Fruit fly (Drosophila melanogaster) whole organism, embryonic: ENCODE measurements around the gene dbr.
A peak's percentile ranks its signal among the peaks of the same experiment; 100 is the strongest.

Source experiments
- Aef1 ChIP-seq: fragments of 200-800 bp; sonication (Bioruptor generic); IDR thresholded peaks from 3 replicates; pipeline ENCODE4 v1.3.6; 2022; ENCODE audit warnings: missing biosample characterization, missing genetic modification characterization
- B-H1 ChIP-seq: fragments of 200-800 bp; sonication (Bioruptor generic); IDR thresholded peaks from 3 replicates; pipeline ENCODE4 v1.3.6; 2022; ENCODE audit warnings: missing biosample characterization, missing genetic modification characterization
- B-H2 ChIP-seq: fragments of 200-800 bp; sonication (Bioruptor generic); optimal IDR thresholded peaks from 2 replicates; lab custom pipeline; 2018; ENCODE audit warnings: missing biosample characterization, mild to moderate bottlenecking, missing genetic modification characterization
- CG12071 ChIP-seq: fragments of 200-800 bp; sonication (Bioruptor generic); optimal IDR thresholded peaks from 3 replicates; lab custom pipeline; 2018; ENCODE audit warnings: missing biosample characterization, mild to moderate bottlenecking, missing genetic modification characterization
- CG12659 ChIP-seq: fragments of 200-800 bp; sonication (Bioruptor generic); optimal IDR thresholded peaks from 3 replicates; lab custom pipeline; 2017; ENCODE audit warnings: mild to moderate bottlenecking, missing biosample characterization, missing genetic modification reagents, missing genetic modification characterization
- CG15011 ChIP-seq: fragments of 200-800 bp; sonication (Bioruptor generic); optimal IDR thresholded peaks from 3 replicates; lab custom pipeline; 2018; ENCODE audit warnings: missing biosample characterization, mild to moderate bottlenecking, missing genetic modification characterization
- CG15514 ChIP-seq: fragments of 200-800 bp; sonication (Bioruptor generic); optimal IDR thresholded peaks from 3 replicates; lab custom pipeline; 2017; ENCODE audit warnings: missing biosample characterization, missing genetic modification characterization, mild to moderate bottlenecking, moderate library complexity, missing genetic modification reagents
- CG1603 ChIP-seq: fragments of 200-800 bp; sonication (Bioruptor generic); optimal IDR thresholded peaks from 2 replicates; lab custom pipeline; 2019; ENCODE audit warnings: missing biosample characterization, mild to moderate bottlenecking, missing genetic modification characterization, moderate library complexity
- CG17612 ChIP-seq: fragments of 200-800 bp; sonication (Bioruptor generic); IDR thresholded peaks from 2 replicates; pipeline ENCODE4 v1.3.6; 2022; ENCODE audit warnings: missing biosample characterization, missing genetic modification characterization
- CG1792 ChIP-seq: fragments of 200-800 bp; sonication (Bioruptor generic); optimal IDR thresholded peaks from 2 replicates; lab custom pipeline; 2016; ENCODE audit warnings: missing biosample characterization, missing genetic modification characterization
- CG32772 ChIP-seq: fragments of 200-800 bp; sonication (Bioruptor generic); IDR thresholded peaks from 2 replicates; pipeline ENCODE4 v1.3.6; 2022; ENCODE audit warnings: missing biosample characterization, missing genetic modification characterization
- CG4360 ChIP-seq: fragments of 200-800 bp; sonication (Bioruptor generic); IDR thresholded peaks from 2 replicates; pipeline ENCODE4 v1.3.6; 2022; ENCODE audit warnings: missing biosample characterization, missing genetic modification characterization
- CG7928 ChIP-seq: fragments of 200-800 bp; sonication (Bioruptor generic); optimal IDR thresholded peaks from 2 replicates; lab custom pipeline; 2017; ENCODE audit warnings: missing biosample characterization, mild to moderate bottlenecking, missing genetic modification characterization
- CG7987 ChIP-seq: fragments of 200-800 bp; sonication (Bioruptor generic); optimal IDR thresholded peaks from 2 replicates; lab custom pipeline; 2018; ENCODE audit warnings: missing biosample characterization, mild to moderate bottlenecking, missing genetic modification characterization, moderate library complexity
- CG8924 ChIP-seq: fragments of 200-800 bp; optimal IDR thresholded peaks from 3 replicates; lab custom pipeline; 2019; ENCODE audit warnings: missing biosample characterization, mild to moderate bottlenecking, missing genetic modification characterization, moderate library complexity
- D19A ChIP-seq: fragments of 200-800 bp; optimal IDR thresholded peaks from 3 replicates; lab custom pipeline; 2019; ENCODE audit warnings: missing biosample characterization, mild to moderate bottlenecking, missing genetic modification characterization, moderate library complexity
- Dip2 ChIP-seq: fragments of 200-800 bp; sonication (Bioruptor generic); IDR thresholded peaks from 2 replicates; pipeline ENCODE4 v1.3.6; 2022; ENCODE audit warnings: missing biosample characterization, missing genetic modification characterization
- Doc2 ChIP-seq: fragments of 200-800 bp; sonication (Bioruptor generic); IDR thresholded peaks from 2 replicates; pipeline ENCODE4 v1.3.6; 2022; ENCODE audit warnings: missing biosample characterization, missing genetic modification characterization
- Fer3 ChIP-seq: fragments of 200-800 bp; sonication (Bioruptor generic); optimal IDR thresholded peaks from 2 replicates; lab custom pipeline; 2018; ENCODE audit warnings: missing biosample characterization, mild to moderate bottlenecking, missing genetic modification characterization, moderate library complexity
- Hr51 ChIP-seq, 2 experiments: fragments of 200-800 bp; sonication (Bioruptor generic); optimal IDR thresholded peaks; 2 replicates in 1 of 2; 3 replicates in 1 of 2; lab custom pipeline; 2016 to 2018; ENCODE audit warnings: missing biosample characterization in 2 of 2, missing genetic modification characterization in 2 of 2, mild to moderate bottlenecking in 1 of 2, moderate library complexity in 1 of 2
- MBD-R2 ChIP-seq: fragments of 200-800 bp; sonication (Bioruptor generic); IDR thresholded peaks from 2 replicates; pipeline ENCODE4 v1.3.6; 2022; ENCODE audit warnings: missing biosample characterization, missing genetic modification characterization
- NC2α ChIP-seq: fragments of 200-800 bp; sonication (Bioruptor generic); optimal IDR thresholded peaks from 2 replicates; lab custom pipeline; 2016; ENCODE audit warnings: missing biosample characterization, missing genetic modification characterization
- NC2β ChIP-seq: fragments of 200-800 bp; sonication (Bioruptor generic); optimal IDR thresholded peaks from 2 replicates; lab custom pipeline; 2016; ENCODE audit warnings: missing biosample characterization, missing genetic modification characterization
- Neu2 ChIP-seq: fragments of 200-800 bp; sonication (Bioruptor generic); optimal IDR thresholded peaks from 3 replicates; lab custom pipeline; 2016; ENCODE audit warnings: missing biosample characterization, missing genetic modification characterization, borderline replicate concordance
- Oli ChIP-seq: fragments of 200-800 bp; sonication (Bioruptor generic); optimal IDR thresholded peaks from 2 replicates; lab custom pipeline; 2018; ENCODE audit warnings: missing biosample characterization, mild to moderate bottlenecking, missing genetic modification characterization, moderate library complexity
- Sry-δ ChIP-seq: fragments of 200-800 bp; sonication (Bioruptor generic); optimal IDR thresholded peaks from 2 replicates; lab custom pipeline; 2016; ENCODE audit warnings: missing biosample characterization, missing genetic modification characterization
- Usf ChIP-seq: fragments of 200-800 bp; sonication (Bioruptor generic); optimal IDR thresholded peaks from 2 replicates; lab custom pipeline; 2017; ENCODE audit warnings: missing genotype, missing biosample characterization, missing genetic modification characterization
- Vsx1 ChIP-seq: fragments of 200-800 bp; sonication (Bioruptor generic); optimal IDR thresholded peaks from 2 replicates; lab custom pipeline; 2017; ENCODE audit warnings: missing biosample characterization, mild to moderate bottlenecking, missing genetic modification characterization, missing genetic modification reagents
- Xbp1 ChIP-seq: fragments of 200-800 bp; sonication (Bioruptor generic); optimal IDR thresholded peaks from 3 replicates; lab custom pipeline; 2016; ENCODE audit warnings: missing biosample characterization, mild to moderate bottlenecking, missing genetic modification characterization
- az2 ChIP-seq: fragments of 200-800 bp; sonication (Bioruptor generic); optimal IDR thresholded peaks from 3 replicates; lab custom pipeline; 2016; ENCODE audit warnings: missing biosample characterization, missing genetic modification characterization
- cato ChIP-seq: fragments of 200-800 bp; sonication (Bioruptor generic); optimal IDR thresholded peaks from 2 replicates; lab custom pipeline; 2016; ENCODE audit warnings: missing biosample characterization, missing genetic modification characterization, borderline replicate concordance
- en ChIP-seq: fragments of 200-800 bp; sonication (Bioruptor generic); optimal IDR thresholded peaks from 2 replicates; lab custom pipeline; 2016; ENCODE audit warnings: missing biosample characterization, missing genetic modification characterization
- fd3F ChIP-seq: fragments of 200-800 bp; sonication (Bioruptor generic); optimal IDR thresholded peaks from 2 replicates; lab custom pipeline; 2018; ENCODE audit warnings: missing biosample characterization, mild to moderate bottlenecking, missing genetic modification characterization, moderate library complexity
- gem ChIP-seq: fragments of 200-800 bp; sonication (Bioruptor generic); optimal IDR thresholded peaks from 2 replicates; lab custom pipeline; 2019; ENCODE audit warnings: missing biosample characterization, mild to moderate bottlenecking, missing genetic modification characterization, moderate library complexity
- hb ChIP-seq: fragments of 200-800 bp; sonication (Bioruptor generic); IDR thresholded peaks from 3 replicates; pipeline ENCODE4 v1.3.6; 2022; ENCODE audit warnings: missing biosample characterization, missing genetic modification characterization; ENCODE audit not compliant: partially characterized antibody
- ken ChIP-seq: fragments of 200-800 bp; sonication (Bioruptor generic); IDR thresholded peaks from 3 replicates; pipeline ENCODE4 v1.3.6; 2022; ENCODE audit warnings: missing biosample characterization, missing genetic modification characterization
- nerfin-1 ChIP-seq: fragments of 200-800 bp; sonication (Bioruptor generic); optimal IDR thresholded peaks from 3 replicates; lab custom pipeline; 2019; ENCODE audit warnings: missing biosample characterization, mild to moderate bottlenecking, missing genetic modification characterization, moderate library complexity
- nmo ChIP-seq: fragments of 200-800 bp; sonication (Bioruptor generic); optimal IDR thresholded peaks from 2 replicates; lab custom pipeline; 2018; ENCODE audit warnings: missing biosample characterization, mild to moderate bottlenecking, missing genetic modification characterization, moderate library complexity
- nom ChIP-seq: fragments of 200-800 bp; sonication (Bioruptor generic); optimal IDR thresholded peaks from 2 replicates; lab custom pipeline; 2017; ENCODE audit warnings: missing biosample characterization, missing genetic modification characterization, mild to moderate bottlenecking, moderate library complexity, missing genetic modification reagents
- phol ChIP-seq: fragments of 200-800 bp; sonication (Bioruptor generic); optimal IDR thresholded peaks from 3 replicates; lab custom pipeline; 2018; ENCODE audit warnings: missing biosample characterization, mild to moderate bottlenecking, missing genetic modification characterization, moderate library complexity
- repo ChIP-seq: fragments of 200-800 bp; sonication (Bioruptor generic); optimal IDR thresholded peaks from 2 replicates; lab custom pipeline; 2016; ENCODE audit warnings: missing biosample characterization, missing genetic modification characterization
- sim ChIP-seq: fragments of 200-800 bp; sonication (Bioruptor generic); IDR thresholded peaks from 2 replicates; pipeline ENCODE4 v1.3.6; 2022; ENCODE audit warnings: missing biosample characterization, missing genetic modification characterization
- slp2 ChIP-seq: fragments of 200-800 bp; sonication (Bioruptor generic); optimal IDR thresholded peaks from 2 replicates; lab custom pipeline; 2016; ENCODE audit warnings: missing biosample characterization, missing genetic modification characterization
- sqz ChIP-seq: fragments of 200-800 bp; sonication (Bioruptor generic); optimal IDR thresholded peaks from 3 replicates; lab custom pipeline; 2018; ENCODE audit warnings: missing biosample characterization, mild to moderate bottlenecking, missing genetic modification characterization
- tap ChIP-seq: fragments of 200-800 bp; optimal IDR thresholded peaks from 3 replicates; lab custom pipeline; 2019; ENCODE audit warnings: missing biosample characterization, mild to moderate bottlenecking, missing genetic modification characterization, moderate library complexity
- tin ChIP-seq: fragments of 200-800 bp; sonication (Bioruptor generic); optimal IDR thresholded peaks from 3 replicates; lab custom pipeline; 2016; ENCODE audit warnings: missing biosample characterization, missing genetic modification characterization
- trh ChIP-seq: fragments of 200-800 bp; sonication (Bioruptor generic); optimal IDR thresholded peaks from 2 replicates; lab custom pipeline; 2016; ENCODE audit warnings: missing biosample characterization, missing genetic modification characterization
- zen ChIP-seq: fragments of 200-800 bp; sonication (Bioruptor generic); optimal IDR thresholded peaks from 3 replicates; lab custom pipeline; 2018; ENCODE audit warnings: missing biosample characterization, mild to moderate bottlenecking, missing genetic modification characterization, moderate library complexity
- zfh2 ChIP-seq: fragments of 200-800 bp; sonication (Bioruptor generic); optimal IDR thresholded peaks from 2 replicates; lab custom pipeline; 2016; ENCODE audit warnings: missing biosample characterization, missing genetic modification characterization

The dbr gene

dm6 chr2L:66369-67278, at the start of gene dbr (continued):
- TF ChIP-seq CG17612 (GFP tag; lab: Robert Waterston, UW) (no peak), B-H1 (GFP tag; lab: Robert Waterston, UW) (no peak), Vsx1 (GFP tag; lab: Kevin White, UChicago) (no peak), NC2α (GFP tag; lab: Kevin White, UChicago) (no peak), ken (GFP tag; lab: Robert Waterston, UW) (no peak), CG4360 (GFP tag; lab: Robert Waterston, UW) (no peak), en (GFP tag; lab: Kevin White, UChicago) (no peak), tin (GFP tag; lab: Kevin White, UChicago) (no peak), CG12659 (GFP tag; lab: Kevin White, UChicago) (peak; percentile 9), CG32772 (GFP tag; lab: Robert Waterston, UW) (no peak), CG12071 (GFP tag; lab: Kevin White, UChicago) (no peak), nom (GFP tag; lab: Kevin White, UChicago) (peak; percentile 85), Oli (tag; lab: Kevin White, UChicago) (no peak), Hr51 (GFP tag; optimal IDR thresholded peaks at IDR 0.05; lab: Kevin White, UChicago) (peak in 1 of 2 experiments; percentile 61), gem (tag; lab: Kevin White, UChicago) (no peak), CG15514 (peak; percentile 14), phol (tag; lab: Kevin White, UChicago) (peak; percentile 61), Neu2 (GFP tag; lab: Kevin White, UChicago) (no peak), CG7987 (GFP tag; lab: Kevin White, UChicago) (peak; percentile 27), Xbp1 (GFP tag; lab: Kevin White, UChicago) (no peak), zfh2 (GFP tag; lab: Kevin White, UChicago) (no peak), fd3F (GFP tag; lab: Kevin White, UChicago) (no peak), repo (no peak), sim (GFP tag; lab: Robert Waterston, UW) (no peak), Doc2 (GFP tag; lab: Robert Waterston, UW) (no peak), CG1603 (tag; lab: Kevin White, UChicago) (peak; percentile 25), Aef1 (GFP tag; lab: Robert Waterston, UW) (no peak), Dip2 (GFP tag; lab: Robert Waterston, UW) (no peak), D19A (peak; percentile 10), Fer3 (no peak), sqz (GFP tag; lab: Kevin White, UChicago) (no peak), cato (GFP tag; lab: Kevin White, UChicago) (no peak), B-H2 (GFP tag; lab: Kevin White, UChicago) (peak; percentile 72), trh (GFP tag; lab: Kevin White, UChicago) (no peak), Usf (GFP tag; lab: Kevin White, UChicago) (no peak), zen (tag; lab: Kevin White, UChicago) (no peak), Sry-δ (GFP tag; lab: Kevin White, UChicago) (no peak), slp2 (GFP tag; lab: Kevin White, UChicago) (no peak), hb (GFP tag; lab: Robert Waterston, UW) (no peak), nerfin-1 (tag; lab: Kevin White, UChicago) (peak; percentile 24), az2 (GFP tag; lab: Kevin White, UChicago) (no peak), CG15011 (GFP tag; lab: Kevin White, UChicago) (no peak), CG1792 (GFP tag; lab: Kevin White, UChicago) (no peak), NC2β (GFP tag; lab: Kevin White, UChicago) (no peak), MBD-R2 (GFP tag; lab: Robert Waterston, UW) (no peak), tap (tag; lab: Kevin White, UChicago) (peak; percentile 15), CG7928 (GFP tag; lab: Kevin White, UChicago) (no peak), CG8924 (tag; lab: Kevin White, UChicago) (peak; percentile 63), nmo (no peak)
